Fruit fly (Drosophila melanogaster) whole organism, adult: ENCODE data around the gene CG31793.

ENCODE experiments used
- CG7101 ChIP-seq: fragments of 200-800 bp; sonication (Bioruptor generic); optimal IDR thresholded peaks from 2 replicates; lab custom pipeline; 2018; ENCODE audit warnings: missing biosample characterization, mild to moderate bottlenecking, missing genetic modification characterization, moderate library complexity
- kay ChIP-seq: fragments of 200-800 bp; sonication (Bioruptor generic); peaks from one replicate; lab custom pipeline; 2016; ENCODE audit warnings: missing biosample characterization, missing genetic modification characterization, borderline replicate concordance

dm6 chr2L:19027246-19027886 is 24.2 kb downstream of the CG31793 start, which contains the start of gene Sidpn:
- TF ChIP-seq CG7101 (tag; lab: Kevin White, UChicago) (no peak), kay (GFP tag; lab: Kevin White, UChicago) (no peak)
